Fruit fly (Drosophila melanogaster): ENCODE data around the gene Pten.

dm6 chr2L:10210631-10211557 lies 50.0 kb downstream of the Pten start, which contains the start of the genes CG5727 and ath:
- TF ChIP-seq CG5180 (GFP tag; optimal IDR thresholded peaks at IDR 0.05) (no peak), usp (GFP tag; optimal IDR thresholded peaks at IDR 0.05) (no peak), CG5245 (GFP tag; optimal IDR thresholded peaks at IDR 0.05) (no peak), CG3847 (GFP tag; IDR thresholded peaks at IDR 0.05) (no peak)
